Fruit fly (Drosophila melanogaster) whole organism, embryonic: Measurements from ENCODE around the gene CG31542.

Experiments
- Atf3 ChIP-seq: fragments of 200-800 bp; sonication (Bioruptor generic); optimal IDR thresholded peaks from 3 replicates; lab custom pipeline; 2016; ENCODE audit warnings: missing biosample characterization, missing genetic modification characterization
- Bdp1 ChIP-seq: fragments of 200-800 bp; sonication (Bioruptor generic); optimal IDR thresholded peaks from 3 replicates; lab custom pipeline; 2016; ENCODE audit warnings: missing biosample characterization, missing genetic modification characterization
- Blimp-1 ChIP-seq: fragments of 200-800 bp; sonication (Bioruptor generic); optimal IDR thresholded peaks from 3 replicates; lab custom pipeline; 2018; ENCODE audit warnings: missing biosample characterization, missing genetic modification characterization, mild to moderate bottlenecking, moderate library complexity, missing genetic modification reagents
- CG10274 ChIP-seq: fragments of 200-800 bp; sonication (Bioruptor generic); optimal IDR thresholded peaks from 3 replicates; lab custom pipeline; 2017; ENCODE audit warnings: missing biosample characterization, mild to moderate bottlenecking, missing genetic modification characterization
- CG11398 ChIP-seq: fragments of 200-800 bp; sonication (Bioruptor generic); optimal IDR thresholded peaks from 2 replicates; lab custom pipeline; 2016; ENCODE audit warnings: missing biosample characterization, missing genetic modification characterization
- CG11456 ChIP-seq: fragments of 200-800 bp; sonication (Bioruptor generic); IDR thresholded peaks from 3 replicates; pipeline ENCODE4 v1.3.6; 2022; ENCODE audit warnings: missing biosample characterization, missing genetic modification characterization
- CG11696 ChIP-seq: fragments of 200-800 bp; sonication (Bioruptor generic); IDR thresholded peaks from 2 replicates; pipeline ENCODE4 v1.3.6; 2022; ENCODE audit warnings: missing biosample characterization, missing genetic modification characterization
- CG12155 ChIP-seq: fragments of 200-800 bp; sonication (Bioruptor generic); optimal IDR thresholded peaks from 3 replicates; lab custom pipeline; 2016; ENCODE audit warnings: missing biosample characterization, missing genetic modification characterization
- CG13123 ChIP-seq: fragments of 200-800 bp; sonication (Bioruptor generic); optimal IDR thresholded peaks from 2 replicates; lab custom pipeline; 2016; ENCODE audit warnings: missing biosample characterization, missing genetic modification characterization
- CG14050 ChIP-seq: fragments of 200-800 bp; sonication (Bioruptor generic); IDR thresholded peaks from 3 replicates; pipeline ENCODE4 v1.3.6; 2022; ENCODE audit warnings: missing biosample characterization, missing genetic modification characterization
- CG15073 ChIP-seq: fragments of 200-800 bp; sonication (Bioruptor generic); optimal IDR thresholded peaks from 2 replicates; lab custom pipeline; 2016; ENCODE audit warnings: missing biosample characterization, missing genetic modification characterization
- CG15696 ChIP-seq: fragments of 200-800 bp; sonication (Bioruptor generic); optimal IDR thresholded peaks from 2 replicates; lab custom pipeline; 2019; ENCODE audit warnings: missing biosample characterization, mild to moderate bottlenecking, missing genetic modification characterization, moderate library complexity
- CG18764 ChIP-seq: fragments of 200-800 bp; sonication (Bioruptor generic); optimal IDR thresholded peaks from 3 replicates; lab custom pipeline; 2016; ENCODE audit warnings: missing biosample characterization, missing genetic modification characterization
- CG2199 ChIP-seq: fragments of 200-800 bp; sonication (Bioruptor generic); IDR thresholded peaks from 3 replicates; pipeline ENCODE4 v1.3.6; 2022; ENCODE audit warnings: missing biosample characterization, missing genetic modification characterization
- CG9817 ChIP-seq: fragments of 200-800 bp; sonication (Bioruptor generic); optimal IDR thresholded peaks from 2 replicates; lab custom pipeline; 2018; ENCODE audit warnings: missing biosample characterization, mild to moderate bottlenecking, missing genetic modification characterization, moderate library complexity
- Dad ChIP-seq: fragments of 200-800 bp; sonication (Bioruptor generic); optimal IDR thresholded peaks from 3 replicates; lab custom pipeline; 2016; ENCODE audit warnings: missing biosample characterization, missing genetic modification characterization
- Deaf1 ChIP-seq: fragments of 200-800 bp; optimal IDR thresholded peaks from 3 replicates; lab custom pipeline; 2019; ENCODE audit warnings: missing biosample characterization, mild to moderate bottlenecking, missing genetic modification characterization, moderate library complexity
- Drgx ChIP-seq: fragments of 200-800 bp; sonication (Bioruptor generic); IDR thresholded peaks from 2 replicates; pipeline ENCODE4 v1.3.6; 2022; ENCODE audit warnings: missing biosample characterization, missing genetic modification characterization
- Elba2 ChIP-seq: fragments of 200-800 bp; sonication (Bioruptor generic); optimal IDR thresholded peaks from 3 replicates; lab custom pipeline; 2016; ENCODE audit warnings: missing biosample characterization, missing genetic modification characterization
- Fer3 ChIP-seq: fragments of 200-800 bp; sonication (Bioruptor generic); optimal IDR thresholded peaks from 2 replicates; lab custom pipeline; 2018; ENCODE audit warnings: missing biosample characterization, mild to moderate bottlenecking, missing genetic modification characterization, moderate library complexity
- Hey ChIP-seq: fragments of 200-800 bp; sonication (Bioruptor generic); optimal IDR thresholded peaks from 3 replicates; lab custom pipeline; 2018; ENCODE audit warnings: missing biosample characterization, mild to moderate bottlenecking, missing genetic modification characterization
- HmgD ChIP-seq: fragments of 200-800 bp; sonication (Bioruptor generic); optimal IDR thresholded peaks from 3 replicates; lab custom pipeline; 2016; ENCODE audit warnings: missing biosample characterization, missing genetic modification characterization
- Hmr ChIP-seq: fragments of 200-800 bp; sonication (Bioruptor generic); optimal IDR thresholded peaks from 3 replicates; lab custom pipeline; 2017; ENCODE audit warnings: mild to moderate bottlenecking, missing biosample characterization, missing genetic modification reagents, missing genetic modification characterization
- MESR4 ChIP-seq: fragments of 200-800 bp; sonication (Bioruptor generic); optimal IDR thresholded peaks from 2 replicates; lab custom pipeline; 2018; ENCODE audit warnings: missing biosample characterization, mild to moderate bottlenecking, missing genetic modification characterization, moderate library complexity
- Max ChIP-seq: fragments of 200-800 bp; sonication (Bioruptor generic); optimal IDR thresholded peaks from 2 replicates; lab custom pipeline; 2016; ENCODE audit warnings: missing biosample characterization, mild to moderate bottlenecking, missing genetic modification characterization
- Nf-YA ChIP-seq: fragments of 200-800 bp; sonication (Bioruptor generic); IDR thresholded peaks from 2 replicates; pipeline ENCODE4 v1.3.6; 2022; ENCODE audit warnings: missing biosample characterization, missing genetic modification characterization
- Oaz ChIP-seq: fragments of 200-800 bp; sonication (Bioruptor generic); IDR thresholded peaks from 2 replicates; pipeline ENCODE4 v1.3.6; 2022; ENCODE audit warnings: missing biosample characterization, missing genetic modification characterization
- Oli ChIP-seq: fragments of 200-800 bp; sonication (Bioruptor generic); optimal IDR thresholded peaks from 2 replicates; lab custom pipeline; 2018; ENCODE audit warnings: missing biosample characterization, mild to moderate bottlenecking, missing genetic modification characterization, moderate library complexity
- Rx ChIP-seq: fragments of 200-800 bp; sonication (Bioruptor generic); IDR thresholded peaks from 2 replicates; pipeline ENCODE4 v1.3.6; 2022; ENCODE audit warnings: missing biosample characterization, missing genetic modification characterization
- Ssrp ChIP-seq: fragments of 200-800 bp; sonication (Bioruptor generic); optimal IDR thresholded peaks from 2 replicates; lab custom pipeline; 2018; ENCODE audit warnings: missing biosample characterization, mild to moderate bottlenecking, missing genetic modification characterization, moderate library complexity
- Taf1 ChIP-seq: fragments of 200-800 bp; sonication (Bioruptor generic); IDR thresholded peaks from 2 replicates; pipeline ENCODE4 v1.3.6; 2022; ENCODE audit warnings: missing biosample characterization, missing genetic modification characterization
- Usf ChIP-seq: fragments of 200-800 bp; sonication (Bioruptor generic); optimal IDR thresholded peaks from 2 replicates; lab custom pipeline; 2017; ENCODE audit warnings: missing genotype, missing biosample characterization, missing genetic modification characterization
- ac ChIP-seq: fragments of 200-800 bp; sonication (Bioruptor generic); optimal IDR thresholded peaks from 3 replicates; lab custom pipeline; 2017; ENCODE audit warnings: missing biosample characterization, mild to moderate bottlenecking, missing genetic modification characterization
- ap ChIP-seq: fragments of 200-800 bp; sonication (Bioruptor generic); IDR thresholded peaks from 2 replicates; pipeline ENCODE4 v1.3.6; 2022; ENCODE audit warnings: missing biosample characterization, missing genetic modification characterization
- ash1 ChIP-seq: fragments of 200-800 bp; sonication (Bioruptor generic); optimal IDR thresholded peaks from 2 replicates; lab custom pipeline; 2018; ENCODE audit warnings: missing biosample characterization, mild to moderate bottlenecking, missing genetic modification characterization
- br ChIP-seq: fragments of >200 bp; optimal IDR thresholded peaks from 2 replicates; lab custom pipeline; 2017
- crp ChIP-seq, 2 experiments: fragments of 200-800 bp; sonication (Bioruptor generic); optimal IDR thresholded peaks; 2 replicates in 1 of 2; 3 replicates in 1 of 2; lab custom pipeline; 2017; ENCODE audit warnings: missing biosample characterization in 2 of 2, missing genetic modification characterization in 2 of 2, mild to moderate bottlenecking in 1 of 2, moderate library complexity in 1 of 2
- fd64A ChIP-seq: fragments of 200-800 bp; sonication (Bioruptor generic); optimal IDR thresholded peaks from 3 replicates; lab custom pipeline; 2018; ENCODE audit warnings: missing biosample characterization, mild to moderate bottlenecking, missing genetic modification characterization
- gcm2 ChIP-seq: fragments of 200-800 bp; sonication (Bioruptor generic); optimal IDR thresholded peaks from 2 replicates; lab custom pipeline; 2016; ENCODE audit warnings: missing biosample characterization, missing genetic modification characterization
- gfzf ChIP-seq: fragments of 200-800 bp; sonication (Bioruptor generic); optimal IDR thresholded peaks from 2 replicates; lab custom pipeline; 2016; ENCODE audit warnings: missing biosample characterization, mild to moderate bottlenecking, missing genetic modification characterization, moderate library complexity
- h ChIP-seq: fragments of >200 bp; optimal IDR thresholded peaks from 2 replicates; lab custom pipeline; 2017
- jigr1 ChIP-seq: fragments of 200-800 bp; sonication (Bioruptor generic); IDR thresholded peaks from 3 replicates; pipeline ENCODE4 v1.3.6; 2022; ENCODE audit warnings: missing biosample characterization, missing genetic modification characterization
- kah ChIP-seq: fragments of 200-800 bp; sonication (Bioruptor generic); optimal IDR thresholded peaks from 2 replicates; lab custom pipeline; 2018; ENCODE audit warnings: missing biosample characterization, mild to moderate bottlenecking, missing genetic modification characterization
- mam ChIP-seq: fragments of 200-800 bp; sonication (Bioruptor generic); optimal IDR thresholded peaks from 3 replicates; lab custom pipeline; 2016; ENCODE audit warnings: missing biosample characterization, missing genetic modification characterization
- phol ChIP-seq: fragments of 200-800 bp; sonication (Bioruptor generic); optimal IDR thresholded peaks from 3 replicates; lab custom pipeline; 2018; ENCODE audit warnings: missing biosample characterization, mild to moderate bottlenecking, missing genetic modification characterization, moderate library complexity
- run ChIP-seq: fragments of 200-800 bp; sonication (Bioruptor generic); optimal IDR thresholded peaks from 3 replicates; lab custom pipeline; 2018; ENCODE audit warnings: missing biosample characterization, mild to moderate bottlenecking, missing genetic modification characterization
- seq ChIP-seq: fragments of 200-800 bp; sonication (Bioruptor generic); IDR thresholded peaks from 2 replicates; pipeline ENCODE4 v1.3.6; 2022; ENCODE audit warnings: missing biosample characterization, missing genetic modification characterization
- sob ChIP-seq: fragments of 200-800 bp; sonication (Bioruptor generic); IDR thresholded peaks from 2 replicates; pipeline ENCODE4 v1.3.6; 2022; ENCODE audit warnings: missing biosample characterization, missing genetic modification characterization
- ssp ChIP-seq: fragments of 200-800 bp; sonication (Bioruptor generic); IDR thresholded peaks from 2 replicates; pipeline ENCODE4 v1.3.6; 2022; ENCODE audit warnings: missing biosample characterization, missing genetic modification characterization
- unpg ChIP-seq: fragments of 200-800 bp; sonication (Bioruptor generic); optimal IDR thresholded peaks from 3 replicates; lab custom pipeline; 2018; ENCODE audit warnings: missing biosample characterization, mild to moderate bottlenecking, missing genetic modification characterization, moderate library complexity
- usp ChIP-seq: fragments of >200 bp; optimal IDR thresholded peaks from 2 replicates; lab custom pipeline; 2017; ENCODE audit warnings: missing biosample characterization, missing genetic modification characterization
- zf30C ChIP-seq: fragments of 200-800 bp; sonication (Bioruptor generic); optimal IDR thresholded peaks from 3 replicates; lab custom pipeline; 2018; ENCODE audit warnings: missing biosample characterization, mild to moderate bottlenecking, missing genetic modification characterization

Gene CG31542

DNA sequence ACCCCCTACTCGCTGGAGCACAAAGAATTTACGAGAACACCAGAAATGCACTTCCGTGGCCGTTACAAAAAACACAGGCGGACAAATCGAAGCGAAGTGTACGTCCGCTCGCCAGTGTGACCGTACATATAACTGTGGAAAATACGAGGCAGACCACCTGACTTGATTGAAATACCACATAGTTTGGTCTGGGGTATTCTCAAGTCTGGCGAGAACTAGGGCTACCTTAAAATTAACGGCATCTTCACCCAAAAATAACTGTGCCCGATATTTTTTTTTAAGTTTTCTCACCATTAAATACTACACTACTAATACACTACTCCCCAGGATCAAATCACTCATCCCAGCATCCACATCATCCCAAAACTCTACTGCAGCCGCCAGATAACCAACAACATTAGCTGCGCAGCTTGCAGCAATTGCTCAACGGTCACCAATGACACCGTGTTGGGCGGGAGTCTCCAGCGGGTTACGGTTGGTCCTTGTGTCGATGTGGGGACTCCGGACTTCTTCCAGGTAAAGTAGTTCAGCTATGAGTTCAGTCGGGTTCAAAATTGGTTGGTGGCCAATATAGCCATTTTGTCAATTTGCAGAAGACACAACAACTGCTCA, 1.1 kb upstream of the CG31542 start, which contains the start of gene Cerk (continued):
- peak; percentile 55 for TF ChIP-seq kah (GFP tag; lab: Kevin White, UChicago)
- TF ChIP-seq CG9817 (tag; lab: Kevin White, UChicago) = peak; percentile 30
- no peak for TF ChIP-seq Oaz (GFP tag; lab: Robert Waterston, UW)
- no peak for TF ChIP-seq CG15696 (tag; lab: Kevin White, UChicago)
- no peak for TF ChIP-seq Max (GFP tag; lab: Kevin White, UChicago)
- peak; percentile 24 for TF ChIP-seq Bdp1
- TF ChIP-seq seq = no peak
- TF ChIP-seq Taf1 = no peak; the same call in 1 of the 2 replicates
- TF ChIP-seq phol (tag; lab: Kevin White, UChicago) = peak; percentile 46
- TF ChIP-seq Usf (GFP tag; lab: Kevin White, UChicago) = peak; percentile 20
- TF ChIP-seq ap (GFP tag; lab: Robert Waterston, UW) = no peak
- peak; percentile 48 for TF ChIP-seq Elba2 (GFP tag; lab: Kevin White, UChicago)
- no peak for TF ChIP-seq ash1 (GFP tag; lab: Kevin White, UChicago)
- no peak for TF ChIP-seq ac (GFP tag; lab: Kevin White, UChicago)
- peak; percentile 2 for TF ChIP-seq CG11398 (GFP tag; lab: Kevin White, UChicago)
- peak; percentile 72 for TF ChIP-seq CG12155
- TF ChIP-seq mam = peak; percentile 67
- no peak for TF ChIP-seq jigr1 (GFP tag; lab: Robert Waterston, UW)
- TF ChIP-seq CG10274 (GFP tag; lab: Kevin White, UChicago) = no peak
- no peak for TF ChIP-seq CG14050 (GFP tag; lab: Robert Waterston, UW)
- peak; percentile 75 for TF ChIP-seq sob (GFP tag; lab: Robert Waterston, UW)
- TF ChIP-seq Atf3 (GFP tag; lab: Kevin White, UChicago) = no peak
- no peak for TF ChIP-seq usp (GFP tag; lab: Kevin White, UChicago)
- TF ChIP-seq CG11696 (GFP tag; lab: Robert Waterston, UW) = no peak
- TF ChIP-seq fd64A = no peak
- peak; percentile 71 for TF ChIP-seq HmgD (GFP tag; lab: Kevin White, UChicago)
- TF ChIP-seq Deaf1 (tag; lab: Kevin White, UChicago) = no peak
- TF ChIP-seq h (lab: Kevin White, UChicago) = no peak
- TF ChIP-seq Blimp-1 (GFP tag; lab: Kevin White, UChicago) = no peak
- no peak for TF ChIP-seq CG15073 (GFP tag; lab: Kevin White, UChicago)
- TF ChIP-seq br (lab: Kevin White, UChicago) = no peak
- TF ChIP-seq run (tag; lab: Kevin White, UChicago) = no peak
- TF ChIP-seq gfzf (GFP tag; lab: Kevin White, UChicago) = peak; percentile 95
- TF ChIP-seq crp (GFP tag; optimal IDR thresholded peaks at IDR 0.05; lab: Kevin White, UChicago) = peak in 1 of 2 experiments; percentile 45
- no peak for TF ChIP-seq zf30C
- no peak for TF ChIP-seq gcm2
- TF ChIP-seq Rx (GFP tag; lab: Robert Waterston, UW) = no peak
- peak; percentile 36 for TF ChIP-seq Fer3
- peak; percentile 42 for TF ChIP-seq Dad
- peak; percentile 51; the same call in 1 of the 3 replicates for TF ChIP-seq CG11456 (GFP tag; lab: Robert Waterston, UW)
- no peak; the same call in 1 of the 2 replicates for TF ChIP-seq Drgx (GFP tag; lab: Robert Waterston, UW)
- peak; percentile 38 for TF ChIP-seq Hmr (GFP tag; lab: Kevin White, UChicago)
- no peak for TF ChIP-seq Oli (tag; lab: Kevin White, UChicago)
- TF ChIP-seq MESR4 (GFP tag; lab: Kevin White, UChicago) = peak; percentile 61
- TF ChIP-seq Ssrp (tag; lab: Kevin White, UChicago) = no peak
- no peak for TF ChIP-seq Nf-YA (GFP tag; lab: Robert Waterston, UW)
- TF ChIP-seq unpg = peak; percentile 23
- no peak for TF ChIP-seq Hey (tag; lab: Kevin White, UChicago)
- peak; percentile 81 for TF ChIP-seq ssp (GFP tag; lab: Robert Waterston, UW)
- 0 out of 3 replicates have a peak, but pooled peaks have one; percentile 25 for TF ChIP-seq CG2199
- no peak for TF ChIP-seq CG18764 (GFP tag; lab: Kevin White, UChicago)
- TF ChIP-seq CG13123 (GFP tag; lab: Kevin White, UChicago) = peak; percentile 24
